Worm (Caenorhabditis elegans): Measurements from ENCODE around the gene T24C4.3.

ce11 chrIII:879634-880033, 7.4 kb upstream of the T24C4.3 start, which contains the start of the genes T24C4.5 and ucr-2.3:
- no peak for TF ChIP-seq flt-1 (GFP tag; IDR thresholded peaks at IDR 0.05)
- TF ChIP-seq ref-1 (GFP tag; conservative IDR thresholded peaks at IDR 0.05): no peak
- no peak for TF ChIP-seq klf-2 (GFP tag; conservative IDR thresholded peaks at IDR 0.05)
- no peak for TF ChIP-seq T22C8.4 (GFP tag; IDR thresholded peaks at IDR 0.05)
- TF ChIP-seq tab-1 (GFP tag; IDR thresholded peaks at IDR 0.05): no peak

Measured in whole organism, midembryonic.